Worm (Caenorhabditis elegans) whole organism, early embryonic: ENCODE measurements around the gene fipr-7.

Experiments
- F13C5.2 ChIP-seq: sonication (generic microtip); optimal IDR thresholded peaks from 2 replicates; lab custom pipeline; 2017; ENCODE audit warnings: mild to moderate bottlenecking, missing genetic modification characterization, inconsistent platforms, missing compliant biosample characterization
- ama-1 ChIP-seq: fragments of 150-350 bp; optimal IDR thresholded peaks from 2 replicates; lab custom pipeline; 2014
- hnd-1 ChIP-seq: sonication (generic microtip); optimal IDR thresholded peaks from 2 replicates; lab custom pipeline; 2016; ENCODE audit warnings: missing genetic modification characterization, missing compliant biosample characterization
- scrt-1 ChIP-seq: fragments of 200-800 bp; sonication (Bioruptor generic); IDR thresholded peaks from 2 replicates; pipeline ENCODE4 v1.3.6; 2022; ENCODE audit warnings: missing genetic modification characterization, missing compliant biosample characterization
- sea-1 ChIP-seq: fragments of 200-800 bp; sonication (Bioruptor generic); conservative IDR thresholded peaks from 2 replicates; pipeline ENCODE4 v1.3.6; 2022; ENCODE audit warnings: missing genetic modification characterization, missing compliant biosample characterization

DNA sequence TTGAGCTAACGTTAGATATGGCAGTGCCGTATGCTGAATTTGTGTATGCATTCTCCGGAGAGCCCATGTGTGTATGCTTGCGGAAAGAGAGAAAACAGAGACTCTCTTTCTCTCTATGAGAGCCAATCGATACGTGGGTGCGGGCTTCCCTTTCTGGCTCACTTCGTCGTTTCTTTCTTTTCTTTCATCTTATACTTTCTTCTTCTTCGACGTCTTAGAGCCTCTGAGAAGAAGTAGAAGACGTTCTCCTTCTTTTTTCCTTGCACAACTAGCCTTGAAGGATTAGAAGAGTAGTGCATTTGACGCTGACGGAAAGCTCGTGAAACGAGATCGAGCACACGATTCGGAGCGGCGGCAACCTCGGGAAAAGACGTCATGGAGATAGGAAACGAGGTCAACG lies 44.2 kb downstream of the fipr-7 start:
- TF ChIP-seq hnd-1 (tag; lab: Kevin White, UChicago) (no peak), sea-1 (GFP tag; lab: Robert Waterston, UW) (no peak), F13C5.2 (tag; lab: Kevin White, UChicago) (no peak), ama-1 (lab: Kevin White, UChicago) (no peak), scrt-1 (GFP tag; lab: Robert Waterston, UW) (no peak)
